Fruit fly (Drosophila melanogaster): ENCODE results near the gene TP53INP.

Gene TP53INP

DNA sequence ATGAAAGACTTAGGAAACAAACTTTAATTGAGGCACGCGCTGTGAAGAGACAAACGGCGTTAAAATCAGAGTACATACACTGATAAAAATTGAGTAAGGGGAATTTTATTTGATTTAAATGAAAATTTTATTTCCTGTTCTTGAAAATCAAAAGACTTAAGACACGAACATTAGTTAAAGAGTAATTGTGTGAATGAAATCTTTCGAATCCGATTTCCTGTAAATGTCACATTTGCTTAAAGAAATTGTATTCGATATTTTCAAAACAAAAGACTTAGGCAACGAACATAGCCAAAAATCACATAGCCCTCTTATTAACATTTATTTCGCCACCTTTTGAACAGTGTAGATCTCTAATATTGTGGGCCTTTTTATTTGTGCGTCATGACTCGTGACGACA, 39.1 kb downstream of the TP53INP start (continued):
- no peak for TF ChIP-seq trh (GFP tag; optimal IDR thresholded peaks at IDR 0.05)
- no peak for TF ChIP-seq Mrtf (GFP tag; IDR thresholded peaks at IDR 0.05)
- TF ChIP-seq psq (GFP tag; optimal IDR thresholded peaks at IDR 0.05), result no peak
- peak; percentile 24 for TF ChIP-seq bcd (GFP tag; optimal IDR thresholded peaks at IDR 0.05)
- TF ChIP-seq Optix (GFP tag; IDR thresholded peaks at IDR 0.05), result no peak
- TF ChIP-seq Bgb (GFP tag; IDR thresholded peaks at IDR 0.05; ENCODE audit: partially characterized antibody), result no peak
- no peak for TF ChIP-seq prd (optimal IDR thresholded peaks at IDR 0.05)
- no peak for TF ChIP-seq prd (GFP tag; IDR thresholded peaks at IDR 0.05)
- TF ChIP-seq dpn (GFP tag; optimal IDR thresholded peaks at IDR 0.05), result peak in 1 of 2 experiments; percentile 45
- no peak for TF ChIP-seq CG12659 (GFP tag; optimal IDR thresholded peaks at IDR 0.05)
- no peak for TF ChIP-seq Nf-YA (GFP tag; IDR thresholded peaks at IDR 0.05)
- TF ChIP-seq CG10654 (GFP tag; optimal IDR thresholded peaks at IDR 0.05), result no peak
- TF ChIP-seq mam (GFP tag; optimal IDR thresholded peaks at IDR 0.05), result peak; percentile 57
- TF ChIP-seq zen (tag; optimal IDR thresholded peaks at IDR 0.05), result no peak
- TF ChIP-seq CG8359 (GFP tag; optimal IDR thresholded peaks at IDR 0.05; ENCODE audit: borderline replicate concordance), result no peak
- TF ChIP-seq Fer3 (tag; optimal IDR thresholded peaks at IDR 0.05), result peak; percentile 22
- TF ChIP-seq ac (GFP tag; optimal IDR thresholded peaks at IDR 0.05), result no peak
- 0 out of 2 replicates have a peak, but pooled peaks have one; percentile 26 for TF ChIP-seq CG31441 (GFP tag; IDR thresholded peaks at IDR 0.05)
- no peak for TF ChIP-seq yki (optimal IDR thresholded peaks at IDR 0.05)
- TF ChIP-seq dmrt99B (tag; optimal IDR thresholded peaks at IDR 0.05), result peak; percentile 1
- TF ChIP-seq Hand (GFP tag; optimal IDR thresholded peaks at IDR 0.05), result no peak
- TF ChIP-seq CG4820 (GFP tag; optimal IDR thresholded peaks at IDR 0.05), result no peak
- TF ChIP-seq CG18599 (GFP tag; optimal IDR thresholded peaks at IDR 0.05), result peak; percentile 57
- no peak for TF ChIP-seq lola (GFP tag; optimal IDR thresholded peaks at IDR 0.05)
- TF ChIP-seq seq (GFP tag; IDR thresholded peaks at IDR 0.05), result no peak
- TF ChIP-seq pho (GFP tag; optimal IDR thresholded peaks at IDR 0.05), result no peak
- TF ChIP-seq al (GFP tag; IDR thresholded peaks at IDR 0.05), result peak; percentile 64
- TF ChIP-seq pita (GFP tag; optimal IDR thresholded peaks at IDR 0.05), result no peak
- no peak for TF ChIP-seq CG10267 (tag; optimal IDR thresholded peaks at IDR 0.05)
- no peak for TF ChIP-seq tna (GFP tag; IDR thresholded peaks at IDR 0.05; ENCODE audit: partially characterized antibody)
- peak; percentile 63 for TF ChIP-seq lab (GFP tag; optimal IDR thresholded peaks at IDR 0.05)
- TF ChIP-seq CG7357 (GFP tag; IDR thresholded peaks at IDR 0.05), result no peak
- no peak for TF ChIP-seq Sox100B (GFP tag; optimal IDR thresholded peaks at IDR 0.05)
- TF ChIP-seq inv (GFP tag; IDR thresholded peaks at IDR 0.05; ENCODE audit: partially characterized antibody), result no peak
- TF ChIP-seq MTF-1 (GFP tag; optimal IDR thresholded peaks at IDR 0.05; ENCODE audit: borderline replicate concordance), result no peak
- TF ChIP-seq CG12299 (tag; optimal IDR thresholded peaks at IDR 0.05), result no peak
- TF ChIP-seq CG3163 (GFP tag; optimal IDR thresholded peaks at IDR 0.05), result no peak
- TF ChIP-seq CG3838 (GFP tag; optimal IDR thresholded peaks at IDR 0.05), result no peak
- TF ChIP-seq org-1 (GFP tag; optimal IDR thresholded peaks at IDR 0.05), result no peak
- TF ChIP-seq HLH3B (GFP tag; IDR thresholded peaks at IDR 0.05), result no peak
- TF ChIP-seq ci (GFP tag; IDR thresholded peaks at IDR 0.05), result no peak
- no peak for TF ChIP-seq sd (tag; optimal IDR thresholded peaks at IDR 0.05)
- no peak for TF ChIP-seq CG14860 (GFP tag; IDR thresholded peaks at IDR 0.05; ENCODE audit: partially characterized antibody)
- no peak for TF ChIP-seq esg (GFP tag; conservative IDR thresholded peaks at IDR 0.05)
- no peak for TF ChIP-seq dan (GFP tag; IDR thresholded peaks at IDR 0.05)
- no peak for TF ChIP-seq salm (tag; optimal IDR thresholded peaks at IDR 0.05)
- TF ChIP-seq en (GFP tag; optimal IDR thresholded peaks at IDR 0.05), result no peak
- peak; percentile 21 for TF ChIP-seq lilli (GFP tag; optimal IDR thresholded peaks at IDR 0.05)
- TF ChIP-seq sisA (GFP tag; IDR thresholded peaks at IDR 0.05), result no peak
- TF ChIP-seq Fer2 (tag; optimal IDR thresholded peaks at IDR 0.05), result no peak
- TF ChIP-seq exex (tag; optimal IDR thresholded peaks at IDR 0.05), result no peak
- TF ChIP-seq H15 (GFP tag; IDR thresholded peaks at IDR 0.05), result no peak
